Worm (Caenorhabditis elegans): ENCODE results near the gene suds-3.

suds-3 gene

DNA sequence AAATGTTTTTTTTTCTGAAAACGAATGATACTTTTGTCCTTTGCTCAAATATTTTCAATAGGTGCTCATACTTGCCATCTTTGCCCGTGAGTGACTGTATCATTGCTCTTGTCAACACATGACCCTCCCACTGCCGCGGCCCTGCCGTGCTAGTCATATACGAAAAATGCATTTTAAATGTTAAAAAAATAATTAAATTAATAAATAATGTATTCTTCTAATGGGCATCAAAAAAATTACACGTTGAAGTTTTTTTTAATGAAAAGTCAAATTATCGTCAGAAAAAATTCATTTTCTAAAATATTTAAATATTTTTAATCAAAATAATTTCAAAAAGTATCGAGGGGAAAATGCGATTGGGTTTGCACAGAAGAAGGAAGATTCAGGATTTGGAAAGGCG is 8.3 kb upstream of the suds-3 start, which contains the start of gene C50H2.7:
Gene C50H2.7, plus strand, starts transcription at position 301 of the 400 bp plus-strand sequence.
- TF ChIP-seq F57C9.4 (tag; optimal IDR thresholded peaks at IDR 0.05) (no peak), F33H1.4 (GFP tag; IDR thresholded peaks at IDR 0.05) (no peak), hlh-26 (GFP tag; conservative IDR thresholded peaks at IDR 0.05) (no peak), nhr-179 (tag; optimal IDR thresholded peaks at IDR 0.05) (no peak), madf-10 (tag; optimal IDR thresholded peaks at IDR 0.05) (no peak), zfh-2 (GFP tag; conservative IDR thresholded peaks at IDR 0.05) (no peak), bed-2 (GFP tag; IDR thresholded peaks at IDR 0.05) (no peak), snpc-3.4 (tag; optimal IDR thresholded peaks at IDR 0.05) (no peak), efl-1 (GFP tag; optimal IDR thresholded peaks at IDR 0.05) (no peak), madf-8 (GFP tag; conservative IDR thresholded peaks at IDR 0.05) (no peak), rpc-1 (optimal IDR thresholded peaks at IDR 0.05) (no peak), rpc-1 (tag; optimal IDR thresholded peaks at IDR 0.05) (no peak), F39B2.1 (GFP tag; IDR thresholded peaks at IDR 0.05) (no peak), unc-130 (GFP tag; optimal IDR thresholded peaks at IDR 0.05) (no peak), gei-17 (GFP tag; optimal IDR thresholded peaks at IDR 0.05) (no peak), athp-1 (tag; optimal IDR thresholded peaks at IDR 0.05) (no peak), snpc-4 (GFP tag; optimal IDR thresholded peaks at IDR 0.05) (no peak), snpc-4 (tag; optimal IDR thresholded peaks at IDR 0.05) (no peak), mxl-1 (tag; optimal IDR thresholded peaks at IDR 0.05) (no peak), ceh-27 (GFP tag; optimal IDR thresholded peaks at IDR 0.05) (no peak), ets-4 (GFP tag; optimal IDR thresholded peaks at IDR 0.05) (no peak), Y79H2A.3 (GFP tag; conservative IDR thresholded peaks at IDR 0.05) (no peak)

DNA sequence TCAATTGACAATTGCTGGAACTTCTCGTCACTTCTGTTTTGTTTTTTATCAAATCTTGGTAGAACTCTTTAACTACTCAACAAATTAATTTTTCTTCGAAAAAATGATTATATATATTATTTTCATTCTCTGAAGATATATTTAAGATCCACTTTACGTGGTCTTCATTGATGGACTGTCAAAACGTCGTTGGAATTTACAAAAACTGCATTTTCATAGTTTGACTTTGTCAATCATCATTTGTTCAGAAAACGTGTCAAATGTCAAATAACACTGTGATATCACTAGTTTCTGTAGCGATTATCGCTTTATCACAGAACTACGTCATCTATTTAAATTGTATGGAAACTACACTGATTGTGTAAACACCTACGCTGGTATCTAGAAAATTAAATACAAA is 6.4 kb upstream of the suds-3 start:
- no peak for TF ChIP-seq nhr-120 (GFP tag; IDR thresholded peaks at IDR 0.05)
- no peak for TF ChIP-seq tbx-9 (tag; optimal IDR thresholded peaks at IDR 0.05; ENCODE audit: borderline replicate concordance)
- no peak for TF ChIP-seq madf-10 (tag; optimal IDR thresholded peaks at IDR 0.05)
- TF ChIP-seq ama-1 (optimal IDR thresholded peaks at IDR 0.05), result no peak
- TF ChIP-seq ama-1 (GFP tag; optimal IDR thresholded peaks at IDR 0.05), result no peak
- TF ChIP-seq let-526 (GFP tag; IDR thresholded peaks at IDR 0.05), result no peak
- no peak for TF ChIP-seq Y53G8AR.9 (GFP tag; conservative IDR thresholded peaks at IDR 0.05)
- TF ChIP-seq rcor-1 (GFP tag; IDR thresholded peaks at IDR 0.05), result no peak
- TF ChIP-seq sptf-2 (GFP tag; optimal IDR thresholded peaks at IDR 0.05), result no peak
- TF ChIP-seq hlh-12 (tag; optimal IDR thresholded peaks at IDR 0.05), result no peak

DNA sequence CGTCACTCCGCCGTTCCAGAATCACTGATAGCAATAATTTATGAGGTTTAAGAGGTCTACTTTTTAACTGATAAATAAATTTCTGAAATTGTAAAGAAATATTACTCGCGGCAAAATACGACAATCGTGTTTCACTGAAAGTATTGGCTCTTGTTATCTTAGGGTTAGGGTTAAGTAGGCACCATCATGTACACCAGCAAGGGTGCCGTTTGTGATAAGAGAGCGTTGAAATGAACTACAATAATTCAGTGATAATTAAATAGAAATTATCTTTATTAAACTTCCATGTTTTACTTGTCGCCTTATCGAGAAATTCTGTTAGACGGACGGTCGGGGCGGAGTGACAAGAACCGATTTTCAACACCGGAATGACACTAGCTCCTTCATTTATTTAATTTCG is 5.2 kb upstream of the suds-3 start:
- TF ChIP-seq nhr-80 (tag; optimal IDR thresholded peaks at IDR 0.05) (peak; percentile 87), lin-35 (GFP tag; optimal IDR thresholded peaks at IDR 0.05) (no peak), nhr-179 (tag; optimal IDR thresholded peaks at IDR 0.05) (no peak), F55B11.4 (tag; optimal IDR thresholded peaks at IDR 0.05; ENCODE audit: borderline replicate concordance, insufficient read depth) (no peak), hmg-1.2 (GFP tag; IDR thresholded peaks at IDR 0.05) (no peak), ceh-100 (GFP tag; IDR thresholded peaks at IDR 0.05) (no peak), snpc-3.4 (tag; optimal IDR thresholded peaks at IDR 0.05) (no peak), lin-40 (tag; optimal IDR thresholded peaks at IDR 0.05) (no peak), madf-10 (tag; optimal IDR thresholded peaks at IDR 0.05) (no peak), lir-1 (GFP tag; conservative IDR thresholded peaks at IDR 0.05) (no peak), let-607 (tag; optimal IDR thresholded peaks at IDR 0.05) (peak in 1 of 2 experiments; percentile 6), cebp-2 (GFP tag; IDR thresholded peaks at IDR 0.05) (no peak), B0336.3 (GFP tag; IDR thresholded peaks at IDR 0.05) (no peak), hmg-20 (GFP tag; IDR thresholded peaks at IDR 0.05) (no peak), tbx-9 (tag; optimal IDR thresholded peaks at IDR 0.05; ENCODE audit: borderline replicate concordance) (no peak), efl-1 (GFP tag; optimal IDR thresholded peaks at IDR 0.05) (no peak), nhr-90 (tag; optimal IDR thresholded peaks at IDR 0.05) (no peak)
